Fruit fly (Drosophila melanogaster) S2 (cell line): ENCODE measurements around the gene CG43925.

Experiments used
- CG8478 ChIP-seq: fragments of >200 bp; optimal IDR thresholded peaks from 2 replicates; lab custom pipeline; 2018
- CTCF ChIP-seq, 2 experiments: fragments of >200 bp; optimal IDR thresholded peaks; 2 replicates each; lab custom pipeline; 2018

The CG43925 gene

dm6 chr2L:13176701-13177249, 552 bp downstream of the CG43925 start, which contains the start of the genes Sfmbt and CG5439:
Gene Sfmbt, minus strand, starts transcription at chr2L:13176785.
Gene CG5439, plus strand, starts transcription at chr2L:13177150.
- TF ChIP-seq CTCF (optimal IDR thresholded peaks at IDR 0.05; lab: Kevin White, UChicago) (peak in 1 of 2 experiments; percentile 9), CG8478 (lab: Kevin White, UChicago) (no peak)

dm6 chr2L:13179095-13179494, 2.9 kb downstream of the CG43925 start, which contains the start of gene Alg7:
Gene Alg7, plus strand, starts transcription at chr2L:13179247.
- TF ChIP-seq CG8478 (lab: Kevin White, UChicago) = no peak
- TF ChIP-seq CTCF (optimal IDR thresholded peaks at IDR 0.05; lab: Kevin White, UChicago) = no peak

- TF ChIP-seq CG8478 (lab: Kevin White, UChicago) = no peak
- TF ChIP-seq CTCF (optimal IDR thresholded peaks at IDR 0.05; lab: Kevin White, UChicago) = no peak
Observed at dm6 chr2L:13182415-13182814, 6.2 kb downstream of the CG43925 start, which contains the start of gene Mgat3. Gene Mgat3, minus strand, starts transcription at chr2L:13182596.

dm6 chr2L:13183150-13183549, 6.9 kb downstream of the CG43925 start, which contains the start of gene Rsph1:
Gene Rsph1, plus strand, starts transcription at chr2L:13183450.
- TF ChIP-seq CG8478 (lab: Kevin White, UChicago) = no peak
- TF ChIP-seq CTCF (optimal IDR thresholded peaks at IDR 0.05; lab: Kevin White, UChicago) = no peak

- no peak for TF ChIP-seq CG8478 (lab: Kevin White, UChicago)
Observed at dm6 chr2L:13190534-13190933, 14.3 kb downstream of the CG43925 start.

- TF ChIP-seq CG8478 (lab: Kevin White, UChicago) = no peak
- TF ChIP-seq CTCF (optimal IDR thresholded peaks at IDR 0.05; lab: Kevin White, UChicago) = no peak
Observed at dm6 chr2L:13191052-13191678, 14.9 kb downstream of the CG43925 start.

- TF ChIP-seq CTCF (optimal IDR thresholded peaks at IDR 0.05; lab: Kevin White, UChicago) (no peak), CG8478 (lab: Kevin White, UChicago) (no peak)
Observed at dm6 chr2L:13191894-13192293, 15.7 kb downstream of the CG43925 start, which contains the start of the genes CG16974 and Edem2. Gene CG16974, minus strand, starts transcription at chr2L:13191979. Gene Edem2, plus strand, starts transcription at chr2L:13192201.

dm6 chr2L:13195822-13196221, 19.6 kb downstream of the CG43925 start:
- no peak for TF ChIP-seq CTCF (optimal IDR thresholded peaks at IDR 0.05; lab: Kevin White, UChicago)
- TF ChIP-seq CG8478 (lab: Kevin White, UChicago) = no peak

- TF ChIP-seq CTCF (optimal IDR thresholded peaks at IDR 0.05; lab: Kevin White, UChicago) (no peak), CG8478 (lab: Kevin White, UChicago) (no peak)
Observed at dm6 chr2L:13202960-13203436, 26.8 kb downstream of the CG43925 start, which contains the start of gene CG16972. Gene CG16972, minus strand, starts transcription at chr2L:13203295.

dm6 chr2L:13203437-13204137, 27.4 kb downstream of the CG43925 start, which contains the start of gene Pect:
Gene Pect, plus strand, starts transcription at chr2L:13203762.
- no peak for TF ChIP-seq CTCF (optimal IDR thresholded peaks at IDR 0.05; lab: Kevin White, UChicago)
- TF ChIP-seq CG8478 (lab: Kevin White, UChicago) = no peak

dm6 chr2L:13204151-13204550, 27.9 kb downstream of the CG43925 start:
- no peak for TF ChIP-seq CG8478 (lab: Kevin White, UChicago)
- TF ChIP-seq CTCF (optimal IDR thresholded peaks at IDR 0.05; lab: Kevin White, UChicago) = no peak

dm6 chr2L:13205256-13205655, 29.0 kb downstream of the CG43925 start:
- TF ChIP-seq CG8478 (lab: Kevin White, UChicago) (no peak), CTCF (optimal IDR thresholded peaks at IDR 0.05; lab: Kevin White, UChicago) (no peak)

dm6 chr2L:13206077-13206668, 29.9 kb downstream of the CG43925 start:
- TF ChIP-seq CG8478 (lab: Kevin White, UChicago) (no peak), CTCF (optimal IDR thresholded peaks at IDR 0.05; lab: Kevin White, UChicago) (no peak)

dm6 chr2L:13206857-13207463, 30.7 kb downstream of the CG43925 start:
- TF ChIP-seq CG8478 (lab: Kevin White, UChicago) (no peak), CTCF (optimal IDR thresholded peaks at IDR 0.05; lab: Kevin White, UChicago) (no peak)
